Worm (Caenorhabditis elegans): Measurements from ENCODE around the gene fkh-7.

fkh-7 gene

ce11 chrIV:5584384-5584783, at the start of gene fkh-7:
Gene fkh-7, plus strand, starts transcription at chrIV:5584684.
- TF ChIP-seq cey-2 (tag; optimal IDR thresholded peaks at IDR 0.05; ENCODE audit: borderline replicate concordance, insufficient read depth), result no peak
- no peak for TF ChIP-seq fkh-10 (GFP tag; optimal IDR thresholded peaks at IDR 0.05)
- no peak for TF ChIP-seq hmg-1.1 (GFP tag; IDR thresholded peaks at IDR 0.05)
- no peak for TF ChIP-seq lin-38 (GFP tag; IDR thresholded peaks at IDR 0.05)
- no peak for TF ChIP-seq duxl-1 (tag; optimal IDR thresholded peaks at IDR 0.05; ENCODE audit: poor library complexity)
- TF ChIP-seq nhr-76 (tag; optimal IDR thresholded peaks at IDR 0.05), result no peak
- TF ChIP-seq lin-15B (tag; optimal IDR thresholded peaks at IDR 0.05), result no peak
- TF ChIP-seq ceh-62 (tag; optimal IDR thresholded peaks at IDR 0.05), result no peak
- no peak for TF ChIP-seq lim-7 (GFP tag; IDR thresholded peaks at IDR 0.05)
- TF ChIP-seq zip-11 (GFP tag; IDR thresholded peaks at IDR 0.05), result no peak

- TF ChIP-seq mxl-3 (GFP tag; optimal IDR thresholded peaks at IDR 0.05), result no peak
- no peak for TF ChIP-seq egl-27 (tag; optimal IDR thresholded peaks at IDR 0.05)
- TF ChIP-seq daf-12 (tag; optimal IDR thresholded peaks at IDR 0.05), result no peak
- TF ChIP-seq hlh-30 (tag; optimal IDR thresholded peaks at IDR 0.05; ENCODE audit: insufficient read depth), result peak; percentile 41
- 0 out of 2 replicates have a peak, but pooled peaks have one; percentile 27 for TF ChIP-seq snpc-1.2 (GFP tag; IDR thresholded peaks at IDR 0.05)
- TF ChIP-seq F49E8.2 (tag; optimal IDR thresholded peaks at IDR 0.05; ENCODE audit: borderline replicate concordance), result no peak
- TF ChIP-seq ceh-20 (GFP tag; IDR thresholded peaks at IDR 0.05), result 0 out of 2 replicates have a peak, but pooled peaks have one; percentile 35
- TF ChIP-seq nhr-11 (tag; optimal IDR thresholded peaks at IDR 0.05), result peak; percentile 1
- TF ChIP-seq snpc-4 (tag; optimal IDR thresholded peaks at IDR 0.05), result no peak
- TF ChIP-seq nhr-42 (GFP tag; IDR thresholded peaks at IDR 0.05), result no peak
- TF ChIP-seq aly-2 (tag; optimal IDR thresholded peaks at IDR 0.05), result no peak
- TF ChIP-seq aha-1 (tag), result peak; percentile 1
Observed at ce11 chrIV:5535780-5536179, 48.7 kb upstream of the fkh-7 start.

ce11 chrIV:5537813-5538538, 46.5 kb upstream of the fkh-7 start, which contains the start of the genes fem-1 and drp-1:
Gene fem-1, minus strand, starts transcription at chrIV:5537962.
Gene drp-1, plus strand, starts transcription at chrIV:5538488.
- TF ChIP-seq madf-5 (GFP tag; IDR thresholded peaks at IDR 0.05), result no peak
- TF ChIP-seq hlh-30 (tag; optimal IDR thresholded peaks at IDR 0.05; ENCODE audit: insufficient read depth), result peak; percentile 75
- TF ChIP-seq ztf-7 (tag; optimal IDR thresholded peaks at IDR 0.05), result no peak
- TF ChIP-seq dve-1 (tag; optimal IDR thresholded peaks at IDR 0.05; ENCODE audit: insufficient read depth), result no peak
- no peak for TF ChIP-seq vab-7 (GFP tag; IDR thresholded peaks at IDR 0.05)
- no peak for TF ChIP-seq daf-16 (GFP tag; optimal IDR thresholded peaks at IDR 0.05)
- TF ChIP-seq daf-16 (tag; optimal IDR thresholded peaks at IDR 0.05), result no peak
- no peak for TF ChIP-seq unc-39 (tag; optimal IDR thresholded peaks at IDR 0.05)
- 0 out of 2 replicates have a peak, but pooled peaks have one; percentile 31 for TF ChIP-seq ctbp-1 (GFP tag; IDR thresholded peaks at IDR 0.05)
- no peak for TF ChIP-seq rbr-2 (tag; optimal IDR thresholded peaks at IDR 0.05)
- TF ChIP-seq lin-38 (GFP tag; IDR thresholded peaks at IDR 0.05), result 0 out of 2 replicates have a peak, but pooled peaks have one; percentile 35
- no peak for TF ChIP-seq lin-29 (GFP tag; IDR thresholded peaks at IDR 0.05)
- no peak for TF ChIP-seq daf-19 (GFP tag; conservative IDR thresholded peaks at IDR 0.05)
- TF ChIP-seq T26A8.4 (GFP tag; IDR thresholded peaks at IDR 0.05), result no peak
- TF ChIP-seq dpl-1 (GFP tag; optimal IDR thresholded peaks at IDR 0.05), result peak; percentile 29
- no peak for TF ChIP-seq gei-8 (GFP tag; optimal IDR thresholded peaks at IDR 0.05)
- TF ChIP-seq nhr-25 (tag; optimal IDR thresholded peaks at IDR 0.05; ENCODE audit: borderline replicate concordance, insufficient read depth), result no peak
- TF ChIP-seq zag-1 (tag; optimal IDR thresholded peaks at IDR 0.05), result no peak
- TF ChIP-seq mdt-29 (GFP tag; IDR thresholded peaks at IDR 0.05), result no peak
- peak in 1 of 2 experiments; percentile 4 for TF ChIP-seq hif-1 (tag; optimal IDR thresholded peaks at IDR 0.05)
- peak in 1 of 2 experiments; percentile 0 for TF ChIP-seq lsy-2 (tag; optimal IDR thresholded peaks at IDR 0.05)
- TF ChIP-seq snpc-1.2 (GFP tag; IDR thresholded peaks at IDR 0.05), result 0 out of 2 replicates have a peak, but pooled peaks have one; percentile 9
- no peak for TF ChIP-seq ztf-11 (tag; optimal IDR thresholded peaks at IDR 0.05)
- TF ChIP-seq nhr-76 (tag; optimal IDR thresholded peaks at IDR 0.05), result no peak
- no peak for TF ChIP-seq lin-1 (GFP tag; IDR thresholded peaks at IDR 0.05)
- peak in 1 of 2 experiments; percentile 31 for TF ChIP-seq unc-62 (GFP tag; optimal IDR thresholded peaks at IDR 0.05 in 1 of 2)
- no peak for TF ChIP-seq unc-62 (tag; optimal IDR thresholded peaks at IDR 0.05)
- TF ChIP-seq tag-97 (GFP tag; IDR thresholded peaks at IDR 0.05), result no peak
- TF ChIP-seq nhr-10 (tag; optimal IDR thresholded peaks at IDR 0.05), result no peak

All from whole organism, L4 larva.